Worm (Caenorhabditis elegans): ENCODE data around the gene mrp-7.

The mrp-7 gene

ce11 chrV:19629544-19629943 is 45.1 kb upstream of the mrp-7 start (continued):
- no peak for TF ChIP-seq ztf-25 (GFP tag; IDR thresholded peaks at IDR 0.05)
- TF ChIP-seq dpff-1 (tag; optimal IDR thresholded peaks at IDR 0.05): no peak
- no peak for TF ChIP-seq lsl-1 (GFP tag; optimal IDR thresholded peaks at IDR 0.05)
- TF ChIP-seq mel-28 (tag; optimal IDR thresholded peaks at IDR 0.05; ENCODE audit: borderline replicate concordance): no peak
- peak; percentile 96 for TF ChIP-seq hmg-1.2 (GFP tag; IDR thresholded peaks at IDR 0.05)

- TF ChIP-seq atf-7 (tag; optimal IDR thresholded peaks at IDR 0.05) (no peak), him-1 (tag; optimal IDR thresholded peaks at IDR 0.05) (no peak), ztf-25 (GFP tag; IDR thresholded peaks at IDR 0.05) (no peak), F52B5.7 (tag; optimal IDR thresholded peaks at IDR 0.05) (no peak), nhr-80 (tag; optimal IDR thresholded peaks at IDR 0.05) (no peak), lin-35 (GFP tag; optimal IDR thresholded peaks at IDR 0.05) (no peak), Y95B8A.8 (GFP tag; IDR thresholded peaks at IDR 0.05) (no peak), F33H1.4 (GFP tag; IDR thresholded peaks at IDR 0.05) (no peak), nfyb-1 (GFP tag; IDR thresholded peaks at IDR 0.05) (no peak), madf-6 (GFP tag; IDR thresholded peaks at IDR 0.05) (no peak)
These were observed 44.7 kb upstream of the mrp-7 start for ce11 chrV:19629973-19630372.

ce11 chrV:19630569-19630968 is 44.1 kb upstream of the mrp-7 start:
- TF ChIP-seq attf-5 (GFP tag; optimal IDR thresholded peaks at IDR 0.05) (no peak), lag-1 (GFP tag; IDR thresholded peaks at IDR 0.05) (no peak), rcor-1 (GFP tag; IDR thresholded peaks at IDR 0.05) (no peak), B0336.3 (GFP tag; IDR thresholded peaks at IDR 0.05) (no peak), lsl-1 (GFP tag; optimal IDR thresholded peaks at IDR 0.05) (no peak), die-1 (tag; optimal IDR thresholded peaks at IDR 0.05) (no peak), ztf-18 (tag; optimal IDR thresholded peaks at IDR 0.05) (no peak), ccch-3 (GFP tag; optimal IDR thresholded peaks at IDR 0.05) (no peak)

- TF ChIP-seq fkh-3 (tag; optimal IDR thresholded peaks at IDR 0.05) (no peak), zfh-2 (GFP tag; conservative IDR thresholded peaks at IDR 0.05) (no peak), cebp-2 (GFP tag; IDR thresholded peaks at IDR 0.05) (0 out of 2 replicates have a peak, but pooled peaks have one; percentile 33)
These were observed 42.1 kb upstream of the mrp-7 start, which contains the start of gene Y43F8C.5 for ce11 chrV:19632546-19632945. Gene Y43F8C.5, minus strand, starts transcription at chrV:19632646.

ce11 chrV:19632948-19633347 is 41.7 kb upstream of the mrp-7 start:
- TF ChIP-seq bed-1 (GFP tag; IDR thresholded peaks at IDR 0.05) (0 out of 2 replicates have a peak, but pooled peaks have one; percentile 39), efl-1 (GFP tag; optimal IDR thresholded peaks at IDR 0.05) (no peak), madf-8 (GFP tag; conservative IDR thresholded peaks at IDR 0.05) (no peak), hrde-1 (tag; optimal IDR thresholded peaks at IDR 0.05; ENCODE audit: borderline replicate concordance) (no peak), ceh-27 (GFP tag; optimal IDR thresholded peaks at IDR 0.05) (no peak), ztf-25 (GFP tag; IDR thresholded peaks at IDR 0.05) (no peak)

ce11 chrV:19634197-19634596 is 40.4 kb upstream of the mrp-7 start:
- TF ChIP-seq T07F8.4 (tag; optimal IDR thresholded peaks at IDR 0.05): no peak
- no peak for TF ChIP-seq egl-44 (GFP tag; IDR thresholded peaks at IDR 0.05)
- no peak for TF ChIP-seq ceh-58 (GFP tag; IDR thresholded peaks at IDR 0.05)
- TF ChIP-seq hlh-12 (tag; optimal IDR thresholded peaks at IDR 0.05): no peak
- TF ChIP-seq zfh-2 (GFP tag; conservative IDR thresholded peaks at IDR 0.05): no peak
- no peak for TF ChIP-seq ceh-79 (tag; optimal IDR thresholded peaks at IDR 0.05)
- no peak for TF ChIP-seq attf-5 (GFP tag; optimal IDR thresholded peaks at IDR 0.05)
- no peak for TF ChIP-seq nhr-80 (tag; optimal IDR thresholded peaks at IDR 0.05)
- no peak for TF ChIP-seq him-1 (tag; optimal IDR thresholded peaks at IDR 0.05)
- TF ChIP-seq ztf-25 (GFP tag; IDR thresholded peaks at IDR 0.05): no peak
- no peak for TF ChIP-seq B0261.1 (tag; optimal IDR thresholded peaks at IDR 0.05)
